Worm (Caenorhabditis elegans) whole organism, L4 larva: ENCODE data around the gene C53A5.9.

Source experiments
- D1046.2 ChIP-seq: fragments of 200-800 bp; sonication (Bioruptor generic); IDR thresholded peaks from 2 replicates; pipeline ENCODE4 v1.3.6; 2022; ENCODE audit warnings: missing genetic modification characterization, missing compliant biosample characterization
- F10B5.3 ChIP-seq: sonication (generic microtip); optimal IDR thresholded peaks from 2 replicates; lab custom pipeline; 2016; ENCODE audit warnings: mild to moderate bottlenecking, missing genetic modification characterization, missing compliant biosample characterization
- F26F4.8 ChIP-seq: fragments of 200-800 bp; sonication (Bioruptor generic); conservative IDR thresholded peaks from 2 replicates; pipeline ENCODE4 v1.3.6; 2022; ENCODE audit warnings: missing genetic modification characterization, missing compliant biosample characterization
- F37D6.2 ChIP-seq: sonication (generic microtip); optimal IDR thresholded peaks from 2 replicates; lab custom pipeline; 2016; ENCODE audit warnings: mild to moderate bottlenecking, missing genetic modification characterization, missing compliant biosample characterization
- F44E2.7 ChIP-seq: fragments of 200-800 bp; sonication (Bioruptor generic); IDR thresholded peaks from 2 replicates; pipeline ENCODE4 v2.1.2; 2022; ENCODE audit warnings: missing genetic modification characterization, missing compliant biosample characterization
- Y48G9A.11 ChIP-seq: fragments of 200-800 bp; sonication (Bioruptor generic); IDR thresholded peaks from 2 replicates; pipeline ENCODE4 v1.3.6; 2022; ENCODE audit warnings: missing genetic modification reagents, missing genetic modification characterization, missing compliant biosample characterization
- ZK546.5 ChIP-seq, 2 experiments: sonication (generic microtip); optimal IDR thresholded peaks; 2 replicates each; lab custom pipeline; 2017; ENCODE audit warnings: missing biosample characterization in 2 of 2, missing genetic modification characterization in 2 of 2
- aly-2 ChIP-seq: sonication (generic microtip); optimal IDR thresholded peaks from 2 replicates; lab custom pipeline; 2018; ENCODE audit warnings: missing biosample characterization, missing genetic modification characterization
- attf-4 ChIP-seq: sonication (generic microtip); optimal IDR thresholded peaks from 3 replicates; lab custom pipeline; 2017; ENCODE audit warnings: missing biosample characterization, missing genetic modification characterization
- ceh-28 ChIP-seq: fragments of 150-350 bp; optimal IDR thresholded peaks from 2 replicates; lab custom pipeline; 2014; ENCODE audit warnings: missing biosample characterization, missing genetic modification reagents, missing genetic modification characterization
- ceh-32 ChIP-seq: sonication (generic microtip); optimal IDR thresholded peaks from 2 replicates; lab custom pipeline; 2016; ENCODE audit warnings: mild to moderate bottlenecking, missing genetic modification characterization, missing compliant biosample characterization; ENCODE audit not compliant: poor library complexity
- ctbp-1 ChIP-seq: fragments of 200-800 bp; sonication (Bioruptor generic); IDR thresholded peaks from 2 replicates; pipeline ENCODE4 v1.3.6; 2022; ENCODE audit warnings: missing genetic modification reagents, missing genetic modification characterization, missing compliant biosample characterization
- daf-16 ChIP-seq, 3 experiments: sonication (generic microtip); optimal IDR thresholded peaks; 2 replicates each; lab custom pipeline; 2016 to 2017; ENCODE audit warnings: missing genetic modification characterization in 3 of 3, missing genetic modification reagents in 3 of 3, mild to moderate bottlenecking in 2 of 3, missing compliant biosample characterization in 2 of 3, missing biosample characterization in 1 of 3, moderate library complexity in 1 of 3
- dmd-6 ChIP-seq: fragments of 200-800 bp; sonication (Bioruptor generic); IDR thresholded peaks from 2 replicates; pipeline ENCODE4 v1.3.6; 2022; ENCODE audit warnings: missing genetic modification reagents, missing genetic modification characterization, missing compliant biosample characterization
- dmd-8 ChIP-seq: fragments of 200-800 bp; sonication (Bioruptor generic); IDR thresholded peaks from 2 replicates; pipeline ENCODE4 v1.3.6; 2022; ENCODE audit warnings: missing genetic modification characterization, missing compliant biosample characterization
- dmd-9 ChIP-seq: fragments of 200-800 bp; sonication (Bioruptor generic); IDR thresholded peaks from 2 replicates; pipeline ENCODE4 v1.3.6; 2022; ENCODE audit warnings: missing genetic modification reagents, missing genetic modification characterization, missing compliant biosample characterization
- dve-1 ChIP-seq: sonication (generic microtip); optimal IDR thresholded peaks from 2 replicates; lab custom pipeline; 2017; ENCODE audit warnings: antibody characterized with exemption, mild to moderate bottlenecking, missing genetic modification characterization, missing compliant biosample characterization; ENCODE audit not compliant: insufficient read depth
- hlh-11 ChIP-seq: fragments of 200-800 bp; sonication (Bioruptor generic); optimal IDR thresholded peaks from 2 replicates; lab custom pipeline; 2018; ENCODE audit warnings: mild to moderate bottlenecking, missing genetic modification characterization, missing compliant biosample characterization
- lin-1 ChIP-seq: fragments of 200-800 bp; sonication (Bioruptor generic); IDR thresholded peaks from 2 replicates; pipeline ENCODE4 v1.3.6; 2022; ENCODE audit warnings: missing genetic modification reagents, missing genetic modification characterization, missing compliant biosample characterization
- lin-13 ChIP-seq: fragments of 150-350 bp; optimal IDR thresholded peaks from 2 replicates; lab custom pipeline; 2014; ENCODE audit warnings: missing biosample characterization, missing genetic modification reagents, missing genetic modification characterization
- lin-15B ChIP-seq: fragments of 150-350 bp; sonication (generic microtip); optimal IDR thresholded peaks from 3 replicates; lab custom pipeline; 2014; ENCODE audit warnings: missing biosample characterization, missing genetic modification characterization
- lin-29 ChIP-seq: fragments of 200-800 bp; sonication (Bioruptor generic); IDR thresholded peaks from 2 replicates; pipeline ENCODE4 v1.3.6; 2022; ENCODE audit warnings: missing genetic modification reagents, missing genetic modification characterization, missing compliant biosample characterization
- lir-3 ChIP-seq: sonication (generic microtip); optimal IDR thresholded peaks from 2 replicates; lab custom pipeline; 2016; ENCODE audit warnings: mild to moderate bottlenecking, missing genetic modification characterization, missing compliant biosample characterization
- madf-5 ChIP-seq, 2 experiments: fragments of 200-800 bp; sonication (Bioruptor generic); IDR thresholded peaks; 2 replicates each; pipeline ENCODE4 v1.3.6; 2022; ENCODE audit warnings: missing compliant biosample characterization in 2 of 2, missing genetic modification characterization in 2 of 2
- mdl-1 ChIP-seq, 2 experiments: fragments of 150-350 bp in 1 of 2; sonication (generic microtip) in 1 of 2; optimal IDR thresholded peaks; 2 replicates each; lab custom pipeline; 2014 to 2017; ENCODE audit warnings: missing biosample characterization in 2 of 2, missing genetic modification characterization in 2 of 2
- mep-1 ChIP-seq: fragments of 150-350 bp; sonication (generic microtip); optimal IDR thresholded peaks from 3 replicates; lab custom pipeline; 2014; ENCODE audit warnings: missing biosample characterization, missing genetic modification characterization
- mes-2 ChIP-seq: sonication (generic microtip); optimal IDR thresholded peaks from 2 replicates; lab custom pipeline; 2016; ENCODE audit warnings: missing genotype, mild to moderate bottlenecking, missing genetic modification characterization, missing compliant biosample characterization; ENCODE audit not compliant: poor library complexity, severe bottlenecking
- mxl-3 ChIP-seq: fragments of 200-800 bp; sonication (Bioruptor generic); optimal IDR thresholded peaks from 2 replicates; lab custom pipeline; 2018; ENCODE audit warnings: mild to moderate bottlenecking, missing genetic modification characterization, missing compliant biosample characterization
- nhr-111 ChIP-seq: fragments of 200-800 bp; sonication (Bioruptor generic); optimal IDR thresholded peaks from 2 replicates; lab custom pipeline; 2018; ENCODE audit warnings: mild to moderate bottlenecking, missing genetic modification characterization, missing compliant biosample characterization
- nhr-237 ChIP-seq: sonication (generic microtip); optimal IDR thresholded peaks from 2 replicates; lab custom pipeline; 2017; ENCODE audit warnings: missing biosample characterization, missing genetic modification characterization
- nhr-28 ChIP-seq: fragments of 150-350 bp; optimal IDR thresholded peaks from 2 replicates; lab custom pipeline; 2014; ENCODE audit warnings: missing biosample characterization, missing genetic modification characterization
- nhr-41 ChIP-seq: fragments of 200-800 bp; sonication (Bioruptor generic); IDR thresholded peaks from 2 replicates; pipeline ENCODE4 v1.3.6; 2022; ENCODE audit warnings: missing genetic modification reagents, missing genetic modification characterization, missing compliant biosample characterization
- nhr-48 ChIP-seq: sonication (generic microtip); optimal IDR thresholded peaks from 2 replicates; lab custom pipeline; 2016; ENCODE audit warnings: mild to moderate bottlenecking, missing genetic modification characterization, missing compliant biosample characterization
- nhr-76 ChIP-seq: fragments of 150-350 bp; optimal IDR thresholded peaks from 2 replicates; lab custom pipeline; 2014; ENCODE audit warnings: missing biosample characterization, missing genetic modification characterization
- nhr-77 ChIP-seq: fragments of 150-350 bp; optimal IDR thresholded peaks from 2 replicates; lab custom pipeline; 2014; ENCODE audit warnings: missing biosample characterization, missing genetic modification characterization
- pqm-1 ChIP-seq: sonication (generic microtip); optimal IDR thresholded peaks from 2 replicates; lab custom pipeline; 2017; ENCODE audit warnings: missing biosample characterization, missing genetic modification characterization
- rbr-2 ChIP-seq: sonication (generic microtip); optimal IDR thresholded peaks from 2 replicates; lab custom pipeline; 2016; ENCODE audit warnings: missing genotype, missing genetic modification characterization, missing compliant biosample characterization
- spr-1 ChIP-seq: sonication (generic microtip); optimal IDR thresholded peaks from 2 replicates; lab custom pipeline; 2016; ENCODE audit warnings: mild to moderate bottlenecking, missing genetic modification characterization, missing compliant biosample characterization
- unc-39 ChIP-seq: sonication (generic microtip); optimal IDR thresholded peaks from 2 replicates; lab custom pipeline; 2017; ENCODE audit warnings: missing biosample characterization, missing genetic modification characterization
- zfp-2 ChIP-seq: sonication (generic microtip); optimal IDR thresholded peaks from 2 replicates; lab custom pipeline; 2016; ENCODE audit warnings: mild to moderate bottlenecking, missing genetic modification characterization, missing compliant biosample characterization
- zip-11 ChIP-seq: fragments of 200-800 bp; sonication (Bioruptor generic); IDR thresholded peaks from 2 replicates; pipeline ENCODE4 v1.3.6; 2022; ENCODE audit warnings: missing genetic modification characterization, missing compliant biosample characterization
- ztf-11 ChIP-seq: fragments of 150-350 bp; optimal IDR thresholded peaks from 2 replicates; lab custom pipeline; 2014; ENCODE audit warnings: missing biosample characterization, missing genetic modification characterization
- ztf-7 ChIP-seq: fragments of 150-350 bp; optimal IDR thresholded peaks from 2 replicates; lab custom pipeline; 2014; ENCODE audit warnings: missing biosample characterization, missing genetic modification characterization

C53A5.9 gene

ce11 chrV:14597681-14598184, 39.1 kb upstream of the C53A5.9 start, which contains the start of gene R11H6.2 (continued):
- TF ChIP-seq D1046.2 (GFP tag; lab: Robert Waterston, UW) (no peak), spr-1 (no peak), lin-13 (no peak), F44E2.7 (no peak), rbr-2 (peak; percentile 1), hlh-11 (tag; lab: Kevin White, UChicago) (peak; percentile 52), Y48G9A.11 (GFP tag; lab: Robert Waterston, UW) (no peak), zip-11 (no peak), dmd-8 (no peak), nhr-76 (no peak), ctbp-1 (GFP tag; lab: Robert Waterston, UW) (0 out of 2 replicates have a peak, but pooled peaks have one; percentile 13), ceh-32 (tag; lab: Kevin White, UChicago) (no peak), ZK546.5 (tag; optimal IDR thresholded peaks at IDR 0.05; lab: Kevin White, UChicago) (no peak), aly-2 (tag; lab: Kevin White, UChicago) (no peak), daf-16 (GFP tag; optimal IDR thresholded peaks at IDR 0.05; lab: Kevin White, UChicago) (no peak), daf-16 (tag; optimal IDR thresholded peaks at IDR 0.05; lab: Kevin White, UChicago) (no peak), ztf-7 (tag; lab: Kevin White, UChicago) (no peak), zfp-2 (tag; lab: Kevin White, UChicago) (no peak), ceh-28 (peak; percentile 29), mep-1 (tag; lab: Kevin White, UChicago) (peak; percentile 33), dmd-9 (GFP tag; lab: Robert Waterston, UW) (no peak), attf-4 (tag; lab: Kevin White, UChicago) (no peak), madf-5 (GFP tag; IDR thresholded peaks at IDR 0.05; lab: Robert Waterston, UW) (no peak), ztf-11 (no peak), F37D6.2 (tag; lab: Kevin White, UChicago) (no peak), mdl-1 (tag; optimal IDR thresholded peaks at IDR 0.05; lab: Kevin White, UChicago) (no peak), nhr-41 (GFP tag; lab: Robert Waterston, UW) (no peak), nhr-48 (no peak), lin-1 (no peak), mxl-3 (no peak), lin-29 (GFP tag; lab: Robert Waterston, UW) (no peak), nhr-237 (tag; lab: Kevin White, UChicago) (no peak), nhr-28 (tag; lab: Kevin White, UChicago) (peak; percentile 48), nhr-111 (no peak), F26F4.8 (no peak), nhr-77 (tag; lab: Kevin White, UChicago) (no peak), F10B5.3 (tag; lab: Kevin White, UChicago) (no peak), lir-3 (tag; lab: Kevin White, UChicago) (no peak)

- TF ChIP-seq dmd-6 (GFP tag; lab: Robert Waterston, UW) (peak; percentile 11; the same call in 1 of the 2 replicates), lin-15B (tag; lab: Kevin White, UChicago) (no peak), unc-39 (tag; lab: Kevin White, UChicago) (no peak), nhr-48 (no peak), madf-5 (GFP tag; IDR thresholded peaks at IDR 0.05; lab: Robert Waterston, UW) (no peak), nhr-28 (tag; lab: Kevin White, UChicago) (peak; percentile 27), lin-29 (GFP tag; lab: Robert Waterston, UW) (no peak), daf-16 (GFP tag; optimal IDR thresholded peaks at IDR 0.05; lab: Kevin White, UChicago) (no peak), daf-16 (tag; optimal IDR thresholded peaks at IDR 0.05; lab: Kevin White, UChicago) (peak; percentile 76), mes-2 (tag; lab: Kevin White, UChicago) (peak; percentile 25), dve-1 (tag; lab: Kevin White, UChicago) (peak; percentile 49), hlh-11 (tag; lab: Kevin White, UChicago) (peak; percentile 57), pqm-1 (tag; lab: Kevin White, UChicago) (peak; percentile 78), nhr-237 (tag; lab: Kevin White, UChicago) (no peak)
These were observed 38.5 kb upstream of the C53A5.9 start, which contains the start of gene pes-9 for ce11 chrV:14597005-14597680. Gene pes-9 (minus strand): TSS chrV:14597034.
